Fruit fly (Drosophila melanogaster): ENCODE measurements around the gene inaF-D.
A peak's percentile ranks its signal among the peaks of the same experiment; 100 is the strongest.

inaF-D gene

DNA sequence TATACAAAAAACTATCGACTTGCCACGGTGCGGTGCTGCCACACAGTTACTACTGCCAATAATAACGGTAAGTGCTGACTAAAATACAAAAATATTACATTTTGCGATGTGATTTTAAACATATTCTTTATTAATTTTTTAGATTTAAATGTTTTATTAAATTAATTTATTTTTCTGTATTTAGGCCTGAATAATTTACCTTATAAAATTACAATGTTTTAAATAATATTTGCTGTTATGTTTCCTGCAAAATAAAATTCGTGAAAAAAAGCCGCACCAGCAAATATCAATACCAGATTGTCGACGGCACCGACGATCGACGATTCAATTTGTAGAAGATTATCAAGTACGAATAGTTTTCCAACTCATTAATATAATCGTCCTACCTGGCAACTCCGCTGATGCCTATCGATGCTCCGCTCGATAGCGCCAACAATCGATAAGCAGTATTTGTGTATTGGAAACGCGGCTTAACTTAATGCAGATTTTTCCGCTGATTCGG is 50.3 kb downstream of the inaF-D start, which contains the start of the genes Vlet and bif (continued):
- peak; percentile 71 for TF ChIP-seq CG12659 (GFP tag; optimal IDR thresholded peaks at IDR 0.05)
- peak; percentile 64 for TF ChIP-seq Nf-YC (tag; optimal IDR thresholded peaks at IDR 0.05)
- TF ChIP-seq aop (GFP tag; IDR thresholded peaks at IDR 0.05), result no peak
- no peak for TF ChIP-seq nom (GFP tag; optimal IDR thresholded peaks at IDR 0.05)
- TF ChIP-seq abd-A (tag; optimal IDR thresholded peaks at IDR 0.05), result no peak
- TF ChIP-seq CG31388 (GFP tag; optimal IDR thresholded peaks at IDR 0.05), result peak; percentile 16
- no peak for TF ChIP-seq usp (GFP tag; optimal IDR thresholded peaks at IDR 0.05)
- TF ChIP-seq nerfin-1 (tag; optimal IDR thresholded peaks at IDR 0.05), result peak; percentile 25
- TF ChIP-seq CG12236 (GFP tag; optimal IDR thresholded peaks at IDR 0.05), result no peak
- no peak for TF ChIP-seq fru (optimal IDR thresholded peaks at IDR 0.05)
- TF ChIP-seq YL-1 (GFP tag; optimal IDR thresholded peaks at IDR 0.05), result no peak
- peak; percentile 50 for TF ChIP-seq vfl (GFP tag; optimal IDR thresholded peaks at IDR 0.05)
- peak; percentile 85 for TF ChIP-seq Med (GFP tag)
- TF ChIP-seq CG8359 (GFP tag; optimal IDR thresholded peaks at IDR 0.05; ENCODE audit: borderline replicate concordance), result no peak
- TF ChIP-seq CG2120 (GFP tag; optimal IDR thresholded peaks at IDR 0.05), result peak; percentile 67
- peak; percentile 55 for TF ChIP-seq bbx (GFP tag; IDR thresholded peaks at IDR 0.05; ENCODE audit: partially characterized antibody)
- peak; percentile 62 for TF ChIP-seq CG13287 (GFP tag; IDR thresholded peaks at IDR 0.05; ENCODE audit: partially characterized antibody)
- no peak for TF ChIP-seq Usf (GFP tag; optimal IDR thresholded peaks at IDR 0.05)
- TF ChIP-seq CG4617 (GFP tag; optimal IDR thresholded peaks at IDR 0.05; ENCODE audit: borderline replicate concordance), result peak; percentile 23
- peak; percentile 62 for TF ChIP-seq Scr (GFP tag; IDR thresholded peaks at IDR 0.05; ENCODE audit: partially characterized antibody)
- TF ChIP-seq Hsf (GFP tag; optimal IDR thresholded peaks at IDR 0.05), result peak; percentile 33
- no peak for TF ChIP-seq gce (GFP tag; IDR thresholded peaks at IDR 0.05)
- TF ChIP-seq ranshi (GFP tag; IDR thresholded peaks at IDR 0.05), result no peak; the same call in 1 of the 2 replicates
- TF ChIP-seq psq (GFP tag; optimal IDR thresholded peaks at IDR 0.05), result no peak
- no peak for TF ChIP-seq br (optimal IDR thresholded peaks at IDR 0.05)
- peak; percentile 78 for TF ChIP-seq CG9817 (tag; optimal IDR thresholded peaks at IDR 0.05)
- peak; percentile 48 for TF ChIP-seq stwl (tag; optimal IDR thresholded peaks at IDR 0.05)
- TF ChIP-seq CG10462 (GFP tag; optimal IDR thresholded peaks at IDR 0.05), result peak; percentile 44
- TF ChIP-seq Kr (GFP tag; optimal IDR thresholded peaks at IDR 0.05), result no peak
- no peak for TF ChIP-seq CG2199 (GFP tag; IDR thresholded peaks at IDR 0.05)
- 0 out of 2 replicates have a peak, but pooled peaks have one; percentile 41 for TF ChIP-seq CG14014 (GFP tag; IDR thresholded peaks at IDR 0.05)
- peak; percentile 65 for TF ChIP-seq bcd (GFP tag; optimal IDR thresholded peaks at IDR 0.05)
- peak; percentile 11 for TF ChIP-seq slou (GFP tag; optimal IDR thresholded peaks at IDR 0.05)
- TF ChIP-seq CG16779 (GFP tag; IDR thresholded peaks at IDR 0.05), result no peak
- TF ChIP-seq tup (GFP tag; optimal IDR thresholded peaks at IDR 0.05), result peak; percentile 23
- peak; percentile 74 for TF ChIP-seq slbo (GFP tag; IDR thresholded peaks at IDR 0.05)
- TF ChIP-seq luna (GFP tag; optimal IDR thresholded peaks at IDR 0.05), result no peak
- TF ChIP-seq sob (GFP tag; IDR thresholded peaks at IDR 0.05), result 0 out of 2 replicates have a peak, but pooled peaks have one; percentile 42
- no peak for TF ChIP-seq zf30C (GFP tag; optimal IDR thresholded peaks at IDR 0.05)
- TF ChIP-seq CG6689 (GFP tag; IDR thresholded peaks at IDR 0.05), result peak; percentile 49
- no peak for TF ChIP-seq Stat92E (GFP tag; optimal IDR thresholded peaks at IDR 0.05)
- peak; percentile 47 for TF ChIP-seq CG30020 (tag; optimal IDR thresholded peaks at IDR 0.05)
- TF ChIP-seq vnd (GFP tag; IDR thresholded peaks at IDR 0.05; ENCODE audit: partially characterized antibody), result peak; percentile 59; the same call in 2 of the 3 replicates
- TF ChIP-seq trh (GFP tag; optimal IDR thresholded peaks at IDR 0.05), result no peak
- TF ChIP-seq CG15011 (GFP tag; optimal IDR thresholded peaks at IDR 0.05), result peak; percentile 23
- TF ChIP-seq CG7928 (GFP tag; optimal IDR thresholded peaks at IDR 0.05), result peak; percentile 48
- TF ChIP-seq lbe (GFP tag; optimal IDR thresholded peaks at IDR 0.05), result peak; percentile 42
- peak; percentile 61; the same call in 1 of the 4 replicates for TF ChIP-seq Dll (GFP tag; IDR thresholded peaks at IDR 0.05; ENCODE audit: partially characterized antibody)
- TF ChIP-seq CG7372 (GFP tag; IDR thresholded peaks at IDR 0.05), result 0 out of 2 replicates have a peak, but pooled peaks have one; percentile 20
- TF ChIP-seq CG6765 (GFP tag; optimal IDR thresholded peaks at IDR 0.05), result peak; percentile 28

Measured in whole organism, embryonic.